Worm (Caenorhabditis elegans) whole organism, L4/young adult: ENCODE results near the gene H14N18.2.

ENCODE experiments used
- W03F9.2 ChIP-seq: fragments of 150-350 bp; optimal IDR thresholded peaks from 2 replicates; lab custom pipeline; 2014; ENCODE audit warnings: missing biosample characterization, missing genetic modification characterization
- him-1 ChIP-seq: sonication (generic microtip); optimal IDR thresholded peaks from 2 replicates; lab custom pipeline; 2016; ENCODE audit warnings: missing genotype, missing genetic modification reagents, missing genetic modification characterization, missing compliant biosample characterization

DNA sequence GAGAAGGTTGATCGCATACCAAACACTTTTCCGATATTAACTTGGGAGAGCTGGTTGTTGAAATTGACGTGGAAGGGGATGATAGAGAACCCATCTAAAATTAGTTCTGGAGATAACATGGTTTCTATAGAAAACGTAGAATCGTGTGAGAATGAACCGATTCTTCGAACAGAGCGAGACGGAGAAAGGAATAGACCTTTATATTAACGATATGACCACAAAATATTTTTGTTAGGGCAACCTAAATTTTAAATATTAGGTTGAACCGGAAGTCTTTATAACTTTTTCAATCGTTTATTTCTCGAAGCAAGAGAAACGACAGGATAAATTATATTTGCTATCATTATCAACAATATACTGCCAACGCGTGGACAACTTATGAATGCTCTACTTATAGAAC is 33.7 kb downstream of the H14N18.2 start, which contains the start of gene nhr-219:
- TF ChIP-seq W03F9.2 (tag; lab: Kevin White, UChicago) (no peak), him-1 (tag; lab: Kevin White, UChicago) (no peak)
